Worm (Caenorhabditis elegans): ENCODE data around the gene rnp-2.

ce11 chrIV:4176088-4176487 is 4.2 kb downstream of the rnp-2 start, which contains the start of gene dnj-15:
- TF ChIP-seq unc-62 (GFP tag; optimal IDR thresholded peaks at IDR 0.05): no peak
- TF ChIP-seq ZK546.5 (tag; optimal IDR thresholded peaks at IDR 0.05): no peak
- no peak for TF ChIP-seq nhr-11 (tag; optimal IDR thresholded peaks at IDR 0.05)
- TF ChIP-seq mdl-1 (tag; optimal IDR thresholded peaks at IDR 0.05): no peak
- TF ChIP-seq nhr-77 (tag; optimal IDR thresholded peaks at IDR 0.05): no peak
- TF ChIP-seq zag-1 (tag; optimal IDR thresholded peaks at IDR 0.05): no peak
- TF ChIP-seq elt-2 (tag; optimal IDR thresholded peaks at IDR 0.05): no peak
- TF ChIP-seq snpc-4 (tag; optimal IDR thresholded peaks at IDR 0.05): no peak
- TF ChIP-seq egl-27 (tag; optimal IDR thresholded peaks at IDR 0.05): no peak
- TF ChIP-seq ama-1 (optimal IDR thresholded peaks at IDR 0.05): no peak
- no peak for TF ChIP-seq elt-1 (tag; optimal IDR thresholded peaks at IDR 0.05)
- no peak for TF ChIP-seq nhr-237 (tag; optimal IDR thresholded peaks at IDR 0.05)
- no peak for TF ChIP-seq fos-1 (tag; optimal IDR thresholded peaks at IDR 0.05)
